Worm (Caenorhabditis elegans) whole organism, early embryonic: ENCODE data around the gene kin-24.

Experiments used
- ama-1 ChIP-seq: fragments of 150-350 bp; optimal IDR thresholded peaks from 2 replicates; lab custom pipeline; 2014
- ceh-13 ChIP-seq: fragments of 200-800 bp; sonication (Bioruptor generic); optimal IDR thresholded peaks from 2 replicates; lab custom pipeline; 2018; ENCODE audit warnings: mild to moderate bottlenecking, missing genetic modification characterization, missing compliant biosample characterization
- hmbx-1 ChIP-seq: sonication (generic microtip); optimal IDR thresholded peaks from 2 replicates; lab custom pipeline; 2016; ENCODE audit warnings: mild to moderate bottlenecking, missing genetic modification characterization, missing compliant biosample characterization
- sea-1 ChIP-seq: fragments of 200-800 bp; sonication (Bioruptor generic); conservative IDR thresholded peaks from 2 replicates; pipeline ENCODE4 v1.3.6; 2022; ENCODE audit warnings: missing genetic modification characterization, missing compliant biosample characterization
- tbx-37 ChIP-seq: fragments of 200-800 bp; sonication (Bioruptor generic); conservative IDR thresholded peaks from 2 replicates; pipeline ENCODE4 v1.3.6; 2022; ENCODE audit warnings: missing genetic modification reagents, missing genetic modification characterization, missing compliant biosample characterization

ce11 chrIV:9796494-9796893, 44.4 kb downstream of the kin-24 start, which contains the start of gene pis-1:
- no peak for TF ChIP-seq hmbx-1 (tag; lab: Kevin White, UChicago)
- TF ChIP-seq ama-1 (lab: Kevin White, UChicago) = no peak
- no peak for TF ChIP-seq sea-1 (GFP tag; lab: Robert Waterston, UW)
- TF ChIP-seq ceh-13 = no peak
- TF ChIP-seq tbx-37 (GFP tag; lab: Robert Waterston, UW) = no peak
